Worm (Caenorhabditis elegans) whole organism, young adult: Measurements from ENCODE around the gene F36H9.2.
A peak's percentile ranks its signal among the peaks of the same experiment; 100 is the strongest.

Experiments used
- B0035.1 ChIP-seq: sonication (generic microtip); optimal IDR thresholded peaks from 2 replicates; lab custom pipeline; 2016; ENCODE audit warnings: missing genetic modification characterization, mild to moderate bottlenecking, missing compliant biosample characterization, missing genotype, missing genetic modification reagents
- C17E4.6 ChIP-seq: fragments of 200-800 bp; sonication (Bioruptor generic); IDR thresholded peaks from 2 replicates; pipeline ENCODE4 v1.3.6; 2022; ENCODE audit warnings: missing genetic modification reagents, missing genetic modification characterization, missing compliant biosample characterization
- D2030.7 ChIP-seq: fragments of 200-800 bp; sonication (Bioruptor generic); IDR thresholded peaks from 2 replicates; pipeline ENCODE4 v1.3.6; 2022; ENCODE audit warnings: missing genetic modification reagents, missing genetic modification characterization, missing compliant biosample characterization
- ceh-100 ChIP-seq: fragments of 200-800 bp; sonication (Bioruptor generic); IDR thresholded peaks from 2 replicates; pipeline ENCODE4 v1.3.6; 2022; ENCODE audit warnings: missing genetic modification reagents, missing genetic modification characterization, missing compliant biosample characterization
- dpl-1 ChIP-seq: fragments of 150-350 bp; optimal IDR thresholded peaks from 2 replicates; lab custom pipeline; 2014; ENCODE audit warnings: missing biosample characterization, missing genetic modification reagents, missing genetic modification characterization
- ets-4 ChIP-seq: fragments of 200-800 bp; sonication (Bioruptor generic); optimal IDR thresholded peaks from 2 replicates; lab custom pipeline; 2018; ENCODE audit warnings: mild to moderate bottlenecking, missing genetic modification characterization, missing compliant biosample characterization
- hmg-1.2 ChIP-seq: fragments of 200-800 bp; sonication (Bioruptor generic); IDR thresholded peaks from 2 replicates; pipeline ENCODE4 v1.3.6; 2022; ENCODE audit warnings: missing genetic modification reagents, missing genetic modification characterization, missing compliant biosample characterization
- mel-28 ChIP-seq: sonication (generic microtip); optimal IDR thresholded peaks from 2 replicates; lab custom pipeline; 2016; ENCODE audit warnings: borderline replicate concordance, mild to moderate bottlenecking, missing genetic modification characterization, missing compliant biosample characterization
- pha-4 ChIP-seq: fragments of 150-350 bp; sonication (generic microtip); optimal IDR thresholded peaks from 2 replicates; lab custom pipeline; 2014; ENCODE audit warnings: missing biosample characterization, missing genetic modification reagents, missing genetic modification characterization
- sea-2 ChIP-seq: fragments of 200-800 bp; sonication (Bioruptor generic); IDR thresholded peaks from 2 replicates; pipeline ENCODE4 v1.3.6; 2022; ENCODE audit warnings: missing genetic modification characterization, missing compliant biosample characterization
- ztf-26 ChIP-seq: sonication (generic microtip); optimal IDR thresholded peaks from 2 replicates; lab custom pipeline; 2017; ENCODE audit warnings: missing genetic modification characterization, missing compliant biosample characterization
- ztf-6 ChIP-seq: fragments of 200-800 bp; sonication (Bioruptor generic); IDR thresholded peaks from 2 replicates; pipeline ENCODE4 v1.3.6; 2022; ENCODE audit warnings: missing genetic modification reagents, missing genetic modification characterization, missing compliant biosample characterization

DNA sequence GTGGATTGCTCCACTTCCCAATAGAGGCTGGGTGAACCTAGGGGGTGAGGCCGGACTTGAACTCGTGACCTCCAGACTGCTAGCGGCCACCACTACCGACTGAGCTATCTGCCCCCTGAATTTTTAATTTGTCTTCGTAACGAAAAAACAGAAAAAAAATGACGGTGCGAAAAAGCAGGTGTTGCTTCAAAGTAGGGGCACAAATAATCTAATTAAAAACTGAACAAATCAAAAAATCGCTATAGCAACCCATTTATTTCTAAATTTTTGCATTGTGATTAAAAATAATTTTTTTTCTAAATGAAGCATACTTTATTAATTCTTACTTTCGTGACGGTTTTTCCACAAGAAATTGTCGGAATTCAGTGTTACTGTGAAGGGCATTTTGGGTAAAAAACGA is 9.6 kb downstream of the F36H9.2 start, which contains the start of gene F36H9.10:
- no peak for TF ChIP-seq pha-4 (tag; lab: Kevin White, UChicago)
- TF ChIP-seq ztf-26 (tag; lab: Kevin White, UChicago), result no peak
- peak; percentile 41; the same call in 1 of the 2 replicates for TF ChIP-seq D2030.7
- TF ChIP-seq ceh-100 (GFP tag; lab: Robert Waterston, UW), result no peak
- TF ChIP-seq hmg-1.2 (GFP tag; lab: Robert Waterston, UW), result no peak
- no peak for TF ChIP-seq C17E4.6 (GFP tag; lab: Robert Waterston, UW)
- no peak for TF ChIP-seq dpl-1
- TF ChIP-seq ets-4, result no peak
- TF ChIP-seq B0035.1 (tag; lab: Kevin White, UChicago), result no peak
- TF ChIP-seq sea-2 (GFP tag; lab: Robert Waterston, UW), result no peak
- TF ChIP-seq ztf-6 (GFP tag; lab: Robert Waterston, UW), result no peak
- no peak for TF ChIP-seq mel-28 (tag; lab: Kevin White, UChicago)
